Fruit fly (Drosophila melanogaster): ENCODE data around the gene Rrp40.

The Rrp40 gene

dm6 chr2L:1715699-1716333 is 12.7 kb upstream of the Rrp40 start, which contains the start of gene frtz (continued):
- TF ChIP-seq PHDP (tag; optimal IDR thresholded peaks at IDR 0.05) (no peak), trem (tag; optimal IDR thresholded peaks at IDR 0.05) (peak; percentile 55), CG11723 (GFP tag; optimal IDR thresholded peaks at IDR 0.05) (no peak), CG1832 (GFP tag; optimal IDR thresholded peaks at IDR 0.05) (no peak), sens-2 (GFP tag; IDR thresholded peaks at IDR 0.05) (no peak), Blimp-1 (GFP tag; optimal IDR thresholded peaks at IDR 0.05) (no peak), Max (GFP tag; optimal IDR thresholded peaks at IDR 0.05) (no peak), Sin3A (optimal IDR thresholded peaks at IDR 0.05) (peak; percentile 30), CG34376 (GFP tag; optimal IDR thresholded peaks at IDR 0.05) (peak; percentile 80), sens (GFP tag) (peak; percentile 24), CG1024 (GFP tag; IDR thresholded peaks at IDR 0.05) (no peak), CTCF (GFP tag; optimal IDR thresholded peaks at IDR 0.05) (peak; percentile 65), otp (GFP tag; IDR thresholded peaks at IDR 0.05) (no peak), Side (GFP tag; optimal IDR thresholded peaks at IDR 0.05) (no peak), Hr51 (GFP tag; optimal IDR thresholded peaks at IDR 0.05) (peak in 1 of 2 experiments; percentile 15), Dref (GFP tag; IDR thresholded peaks at IDR 0.05) (peak; percentile 53), vnd (GFP tag; IDR thresholded peaks at IDR 0.05; ENCODE audit: partially characterized antibody) (peak; percentile 68), cwo (GFP tag; optimal IDR thresholded peaks at IDR 0.05) (no peak), CG17829 (tag; optimal IDR thresholded peaks at IDR 0.05) (peak; percentile 29), dm (GFP tag; optimal IDR thresholded peaks at IDR 0.05) (peak; percentile 10), mld (GFP tag; IDR thresholded peaks at IDR 0.05; ENCODE audit: partially characterized antibody) (peak; percentile 81; the same call in 2 of the 3 replicates), Xrp1 (GFP tag; IDR thresholded peaks at IDR 0.05) (0 out of 2 replicates have a peak, but pooled peaks have one; percentile 24), Mad (GFP tag; optimal IDR thresholded peaks at IDR 0.05) (no peak), CG12236 (GFP tag; optimal IDR thresholded peaks at IDR 0.05) (no peak), Dbx (GFP tag; IDR thresholded peaks at IDR 0.05) (peak; percentile 42; the same call in 1 of the 3 replicates), mam (GFP tag; optimal IDR thresholded peaks at IDR 0.05) (peak; percentile 2), NfI (GFP tag; optimal IDR thresholded peaks at IDR 0.05) (no peak), E2f2 (GFP tag; IDR thresholded peaks at IDR 0.05) (peak; percentile 56), esg (GFP tag; conservative IDR thresholded peaks at IDR 0.05) (no peak), zfh1 (GFP tag; IDR thresholded peaks at IDR 0.05) (peak; percentile 55; the same call in 1 of the 3 replicates), CG2129 (GFP tag; IDR thresholded peaks at IDR 0.05; ENCODE audit: partially characterized antibody) (peak; percentile 42; the same call in 1 of the 2 replicates), CG6175 (GFP tag; IDR thresholded peaks at IDR 0.05) (no peak), Opbp (GFP tag; IDR thresholded peaks at IDR 0.05; ENCODE audit: partially characterized antibody) (peak; percentile 92), Asciz (GFP tag; optimal IDR thresholded peaks at IDR 0.05) (no peak), Nf-YC (tag; optimal IDR thresholded peaks at IDR 0.05) (peak; percentile 18), CG2120 (GFP tag; optimal IDR thresholded peaks at IDR 0.05) (peak; percentile 44), CG16815 (GFP tag; optimal IDR thresholded peaks at IDR 0.05) (no peak), Eip74EF (GFP tag; optimal IDR thresholded peaks at IDR 0.05) (no peak), gfzf (GFP tag; optimal IDR thresholded peaks at IDR 0.05) (peak; percentile 51), scrt (GFP tag; optimal IDR thresholded peaks at IDR 0.05) (peak; percentile 71), abd-A (tag; optimal IDR thresholded peaks at IDR 0.05) (no peak), stc (GFP tag; IDR thresholded peaks at IDR 0.05) (no peak), Dll (GFP tag; IDR thresholded peaks at IDR 0.05; ENCODE audit: partially characterized antibody) (peak; percentile 80), CG10267 (tag; optimal IDR thresholded peaks at IDR 0.05) (peak; percentile 38), CG7786 (GFP tag; optimal IDR thresholded peaks at IDR 0.05) (no peak), Doc2 (GFP tag; IDR thresholded peaks at IDR 0.05) (no peak), Kr (GFP tag; optimal IDR thresholded peaks at IDR 0.05) (no peak), CG34224 (GFP tag; IDR thresholded peaks at IDR 0.05; ENCODE audit: partially characterized antibody) (peak; percentile 72), pita (GFP tag; optimal IDR thresholded peaks at IDR 0.05) (peak; percentile 85), ind (GFP tag; optimal IDR thresholded peaks at IDR 0.05) (no peak)

All from whole organism, embryonic.